Worm (Caenorhabditis elegans) whole organism, L4/young adult: Measurements from ENCODE around the gene pro-2.

Experiments used
- W03F9.2 ChIP-seq: fragments of 150-350 bp; optimal IDR thresholded peaks from 2 replicates; lab custom pipeline; 2014; ENCODE audit warnings: missing biosample characterization, missing genetic modification characterization
- dao-5 ChIP-seq: sonication (generic microtip); optimal IDR thresholded peaks from 2 replicates; lab custom pipeline; 2016; ENCODE audit warnings: missing genotype, missing genetic modification characterization, moderate library complexity, missing compliant biosample characterization
- him-1 ChIP-seq: sonication (generic microtip); optimal IDR thresholded peaks from 2 replicates; lab custom pipeline; 2016; ENCODE audit warnings: missing genotype, missing genetic modification reagents, missing genetic modification characterization, missing compliant biosample characterization

DNA sequence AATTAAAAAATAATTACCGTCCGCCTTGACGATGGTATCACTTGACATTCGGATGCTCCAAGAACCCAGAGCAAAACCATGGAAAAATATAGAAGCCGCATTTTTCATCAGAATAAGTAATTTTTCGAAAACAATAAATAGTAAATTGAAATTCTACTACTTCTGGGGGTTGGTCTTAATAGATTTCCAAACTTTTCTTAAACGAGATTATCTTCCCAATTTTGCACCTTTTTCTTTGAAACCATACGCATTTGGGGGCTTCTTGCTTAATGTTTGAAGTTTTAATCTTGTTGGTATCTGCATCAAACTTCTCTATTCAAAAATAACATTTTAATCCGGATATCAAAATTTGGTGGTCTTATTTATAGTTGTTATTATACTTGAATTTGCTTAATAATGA lies 28.8 kb downstream of the pro-2 start, which contains the start of gene gcy-5:
- TF ChIP-seq W03F9.2 (tag; lab: Kevin White, UChicago) (no peak), dao-5 (tag; lab: Kevin White, UChicago) (no peak), him-1 (tag; lab: Kevin White, UChicago) (no peak)
